ENCODE assay signal across 6 fruit fly cellular contexts in the genomic region with DNA sequence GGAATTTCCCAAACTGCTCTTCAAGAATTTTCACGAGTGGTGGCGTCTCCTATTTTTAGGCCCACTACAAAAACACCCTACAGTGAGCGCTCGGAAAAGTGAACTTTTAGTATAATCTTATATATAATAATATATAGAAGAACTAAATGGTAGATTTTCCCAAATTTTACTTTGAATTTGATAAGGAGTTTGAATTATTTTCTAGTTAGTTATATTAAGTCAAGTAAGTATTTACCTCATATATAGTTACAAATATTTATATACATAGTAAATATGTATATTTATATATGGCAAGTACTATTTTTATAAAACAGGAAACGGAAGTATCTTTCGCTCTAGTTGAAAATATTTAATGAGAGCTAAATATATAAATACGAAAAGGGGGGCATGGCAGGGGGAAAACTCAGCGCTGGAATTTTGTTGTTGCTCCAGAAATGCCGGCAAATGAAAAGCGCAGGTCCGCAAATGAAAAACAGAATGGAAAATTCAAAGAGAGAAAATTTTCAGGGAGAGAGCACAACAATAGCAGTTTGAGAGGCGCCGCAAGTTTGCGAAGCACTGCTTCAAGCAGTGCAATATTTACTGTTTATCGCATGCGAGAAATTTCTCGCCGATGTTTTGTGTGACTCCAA.
TF ChIP-seq lines count a peak whose summit lies in the region.

No protein-coding gene starts in this region.

- peak; percentile 30 to 67 for TF ChIP-seq CTCF in S2 (optimal IDR thresholded peaks at IDR 0.05; lab: Kevin White, UChicago)
- no peak for TF ChIP-seq CTCF in whole organism, embryonic (GFP tag; optimal IDR thresholded peaks at IDR 0.05; lab: Kevin White, UChicago)

TF ChIP-seq in whole organism, adult, 20 proteins besides CTCF, POLR2A, EP300 and RAD21:
- TF ChIP-seq cic (GFP tag; optimal IDR thresholded peaks at IDR 0.05; lab: Kevin White, UChicago) (peak; percentile 11), CG11617 (GFP tag; optimal IDR thresholded peaks at IDR 0.05; lab: Kevin White, UChicago) (no peak)
TF ChIP-seq in whole organism, adult: peak in this region for 1.

TF ChIP-seq in whole organism, embryonic, 481 proteins besides CTCF, POLR2A, EP300 and RAD21 (continues in another document):
- no peak for TF ChIP-seq MESR4 (GFP tag; optimal IDR thresholded peaks at IDR 0.05; lab: Kevin White, UChicago)
- peak; percentile 79 for TF ChIP-seq crol (GFP tag; IDR thresholded peaks at IDR 0.05; lab: Robert Waterston, UW)
- no peak for TF ChIP-seq CG15011 (GFP tag; optimal IDR thresholded peaks at IDR 0.05; lab: Kevin White, UChicago)
- no peak for TF ChIP-seq CG43689 (GFP tag; IDR thresholded peaks at IDR 0.05; lab: Robert Waterston, UW)
- peak; percentile 35 for TF ChIP-seq HmgZ (tag; optimal IDR thresholded peaks at IDR 0.05; lab: Kevin White, UChicago)
- TF ChIP-seq stwl (tag; optimal IDR thresholded peaks at IDR 0.05; lab: Kevin White, UChicago) = peak; percentile 69
- 0 out of 2 replicates have a peak, but pooled peaks have one; percentile 20 for TF ChIP-seq ranshi (GFP tag; IDR thresholded peaks at IDR 0.05; lab: Robert Waterston, UW)
- no peak for TF ChIP-seq HLH54F (GFP tag; optimal IDR thresholded peaks at IDR 0.05; lab: Kevin White, UChicago)
- no peak for TF ChIP-seq Dfd (GFP tag; optimal IDR thresholded peaks at IDR 0.05; lab: Kevin White, UChicago)
- TF ChIP-seq ems (GFP tag; optimal IDR thresholded peaks at IDR 0.05; lab: Kevin White, UChicago) = no peak
- peak; percentile 96 for TF ChIP-seq CG31365 (tag; optimal IDR thresholded peaks at IDR 0.05; lab: Kevin White, UChicago)
- peak; percentile 45 for TF ChIP-seq CG10543 (GFP tag; optimal IDR thresholded peaks at IDR 0.05; lab: Kevin White, UChicago)
- TF ChIP-seq Hey (tag; optimal IDR thresholded peaks at IDR 0.05; lab: Kevin White, UChicago) = no peak
- 0 out of 2 replicates have a peak, but pooled peaks have one; percentile 6 for TF ChIP-seq Ptx1 (GFP tag; IDR thresholded peaks at IDR 0.05; lab: Robert Waterston, UW)
- TF ChIP-seq Side (GFP tag; optimal IDR thresholded peaks at IDR 0.05; lab: Kevin White, UChicago) = peak; percentile 26
- peak; percentile 83 for TF ChIP-seq CG6854 (GFP tag; optimal IDR thresholded peaks at IDR 0.05; lab: Kevin White, UChicago)
- no peak for TF ChIP-seq Sry-δ (GFP tag; optimal IDR thresholded peaks at IDR 0.05; lab: Kevin White, UChicago)
- no peak for TF ChIP-seq Six4 (GFP tag; optimal IDR thresholded peaks at IDR 0.05; lab: Kevin White, UChicago)
- TF ChIP-seq h (optimal IDR thresholded peaks at IDR 0.05; lab: Kevin White, UChicago) = no peak

TF ChIP-seq in whole organism, prepupa, 60 proteins besides CTCF, POLR2A, EP300 and RAD21:
- TF ChIP-seq fkh (GFP tag; optimal IDR thresholded peaks at IDR 0.05; lab: Kevin White, UChicago) = peak; percentile 36
- peak; percentile 2 for TF ChIP-seq OdsH (GFP tag; optimal IDR thresholded peaks at IDR 0.05; lab: Kevin White, UChicago)
- TF ChIP-seq Eip78C (GFP tag; lab: Kevin White, UChicago) = peak; percentile 62
- TF ChIP-seq CG6276 (GFP tag; optimal IDR thresholded peaks at IDR 0.05; lab: Kevin White, UChicago) = peak; percentile 8
- TF ChIP-seq CG10669 (GFP tag; optimal IDR thresholded peaks at IDR 0.05; lab: Kevin White, UChicago) = no peak
- TF ChIP-seq CG10631 (GFP tag; optimal IDR thresholded peaks at IDR 0.05; lab: Kevin White, UChicago) = no peak
- no peak for TF ChIP-seq lz (GFP tag; optimal IDR thresholded peaks at IDR 0.05; lab: Kevin White, UChicago)
- no peak for TF ChIP-seq CG32006 (GFP tag; optimal IDR thresholded peaks at IDR 0.05; lab: Kevin White, UChicago)
- no peak for TF ChIP-seq CG8632 (GFP tag; optimal IDR thresholded peaks at IDR 0.05; lab: Kevin White, UChicago)
- TF ChIP-seq eg (GFP tag; IDR thresholded peaks at IDR 0.05; lab: Robert Waterston, UW) = peak; percentile 34; the same call in 1 of the 3 replicates
- no peak for TF ChIP-seq fd85E (GFP tag; optimal IDR thresholded peaks at IDR 0.05; lab: Kevin White, UChicago)
- no peak for TF ChIP-seq Smox (GFP tag; optimal IDR thresholded peaks at IDR 0.05; lab: Kevin White, UChicago)
TF ChIP-seq in whole organism, prepupa: peak in this region for 5.

TF ChIP-seq in whole organism, pupa, 21 proteins besides CTCF, POLR2A, EP300 and RAD21:
- TF ChIP-seq CG8301 (tag; optimal IDR thresholded peaks at IDR 0.05; lab: Kevin White, UChicago) (no peak), rn (GFP tag; IDR thresholded peaks at IDR 0.05; lab: Robert Waterston, UW) (no peak), Ets98B (GFP tag; IDR thresholded peaks at IDR 0.05; lab: Robert Waterston, UW) (no peak; the same call in 1 of the 2 replicates), CG34367 (tag; optimal IDR thresholded peaks at IDR 0.05; lab: Kevin White, UChicago) (no peak), CG12605 (GFP tag; IDR thresholded peaks at IDR 0.05; lab: Robert Waterston, UW) (no peak), CG32121 (GFP tag; IDR thresholded peaks at IDR 0.05; lab: Robert Waterston, UW) (no peak), Snoo (tag; optimal IDR thresholded peaks at IDR 0.05; lab: Kevin White, UChicago) (peak; percentile 35), CG9948 (tag; optimal IDR thresholded peaks at IDR 0.05; lab: Kevin White, UChicago) (no peak), Pif1A (GFP tag; optimal IDR thresholded peaks at IDR 0.05; lab: Kevin White, UChicago) (no peak), gl (tag; optimal IDR thresholded peaks at IDR 0.05; lab: Kevin White, UChicago) (no peak), CG8159 (tag; optimal IDR thresholded peaks at IDR 0.05; lab: Kevin White, UChicago) (no peak), Pif1B (GFP tag; optimal IDR thresholded peaks at IDR 0.05; lab: Kevin White, UChicago) (no peak), CG15710 (tag; optimal IDR thresholded peaks at IDR 0.05; lab: Kevin White, UChicago) (no peak), D1 (tag; optimal IDR thresholded peaks at IDR 0.05; lab: Kevin White, UChicago) (peak; percentile 49), CG4496 (GFP tag; IDR thresholded peaks at IDR 0.05; lab: Robert Waterston, UW) (peak; percentile 52; the same call in 1 of the 3 replicates), CG14655 (GFP tag; optimal IDR thresholded peaks at IDR 0.05; lab: Kevin White, UChicago) (peak; percentile 18), CG10348 (GFP tag; IDR thresholded peaks at IDR 0.05; lab: Robert Waterston, UW) (no peak), fd96Ca (GFP tag; IDR thresholded peaks at IDR 0.05; lab: Robert Waterston, UW) (peak; percentile 17; the same call in 1 of the 3 replicates), EcR (GFP tag; optimal IDR thresholded peaks at IDR 0.05; lab: Kevin White, UChicago) (no peak), CG13204 (GFP tag; optimal IDR thresholded peaks at IDR 0.05; lab: Kevin White, UChicago) (no peak), CG17806 (tag; optimal IDR thresholded peaks at IDR 0.05; lab: Kevin White, UChicago) (no peak)
TF ChIP-seq in whole organism, pupa: peak in this region for 5.

TF ChIP-seq in whole organism, wandering third instar larva, 38 proteins besides CTCF, POLR2A, EP300 and RAD21:
- TF ChIP-seq dl (GFP tag; optimal IDR thresholded peaks at IDR 0.05; lab: Kevin White, UChicago; ENCODE audit: insufficient read depth in 1 of 2, partially characterized antibody in 2 of 2) (no peak), dmrt93B (GFP tag; optimal IDR thresholded peaks at IDR 0.05; lab: Kevin White, UChicago) (no peak), Myc (optimal IDR thresholded peaks at IDR 0.05; lab: Kevin White, UChicago) (peak; percentile 88), CG9705 (GFP tag; optimal IDR thresholded peaks at IDR 0.05; lab: Kevin White, UChicago) (no peak), Mio (GFP tag; optimal IDR thresholded peaks at IDR 0.05; lab: Kevin White, UChicago) (no peak)
